Worm (Caenorhabditis elegans): Measurements from ENCODE around the gene decr-1.3.

The decr-1.3 gene

DNA sequence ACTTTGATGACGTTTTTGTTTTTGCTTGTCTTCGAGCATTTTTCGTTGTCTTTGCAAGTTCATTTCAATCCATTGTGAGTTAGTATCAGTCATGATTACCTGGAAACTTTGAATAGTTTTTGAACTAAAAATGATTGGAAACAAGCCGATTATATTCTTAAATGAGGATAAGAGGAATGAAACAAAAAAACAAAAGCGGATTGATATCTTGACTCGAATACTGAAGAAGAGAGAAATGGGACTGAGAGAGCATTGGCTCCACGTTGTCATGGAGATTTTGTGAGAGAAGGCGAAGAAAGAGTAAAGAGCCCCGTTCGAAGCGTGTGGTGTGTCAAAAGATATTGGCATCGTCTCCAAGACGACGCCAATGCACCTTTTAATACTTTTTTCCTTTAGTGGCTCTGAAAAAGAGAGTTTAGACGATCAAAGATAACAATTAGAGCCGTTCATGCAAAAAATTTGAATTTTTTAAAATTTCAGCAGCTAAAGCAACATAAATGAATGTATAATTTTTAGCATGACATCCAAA lies 16.4 kb downstream of the decr-1.3 start, which contains the start of the genes tub-1 and tmem-138:
TSS of gene tub-1 (minus strand) at position 101 of the 529 bp plus-strand sequence.
TSS of gene tmem-138 (plus strand) at position 479 of the 529 bp plus-strand sequence.
- TF ChIP-seq dmd-9 (GFP tag; IDR thresholded peaks at IDR 0.05) (no peak), zfp-2 (tag; optimal IDR thresholded peaks at IDR 0.05) (no peak)

DNA sequence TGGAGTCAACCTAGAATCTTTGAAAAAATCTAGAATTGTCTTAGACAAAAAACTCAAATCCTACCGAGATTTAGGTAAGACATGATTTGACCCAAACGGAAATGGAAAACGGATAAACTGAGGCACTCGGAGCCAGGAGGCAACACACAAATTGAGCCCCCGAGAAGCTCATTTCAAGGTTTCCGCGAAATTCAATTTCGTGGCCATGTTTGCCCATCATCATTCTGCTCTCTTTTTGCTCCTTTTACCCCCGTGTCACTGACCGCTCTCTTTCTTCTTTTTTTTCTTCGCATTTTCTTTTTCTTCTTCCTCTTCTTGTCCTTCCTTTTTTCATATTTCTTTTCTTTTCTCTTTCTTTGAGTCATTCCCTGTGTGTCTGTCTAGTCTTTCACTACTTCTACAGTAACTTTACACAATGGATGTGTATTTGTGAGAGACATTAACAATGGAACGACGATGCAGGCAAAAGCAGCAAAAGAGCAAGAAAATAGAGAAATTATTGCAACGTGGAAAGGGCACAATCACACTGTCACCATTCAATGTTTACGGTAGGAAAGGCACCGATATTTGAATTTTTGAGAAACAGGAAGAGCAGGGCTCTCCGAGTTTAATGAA lies 20.5 kb downstream of the decr-1.3 start:
- TF ChIP-seq zip-11 (GFP tag; IDR thresholded peaks at IDR 0.05) (no peak), lin-1 (GFP tag; IDR thresholded peaks at IDR 0.05) (no peak), nhr-6 (tag; optimal IDR thresholded peaks at IDR 0.05) (peak; percentile 82), F10B5.3 (tag; optimal IDR thresholded peaks at IDR 0.05) (no peak), mxl-2 (GFP tag; conservative IDR thresholded peaks at IDR 0.05) (no peak), ces-1 (GFP tag; optimal IDR thresholded peaks at IDR 0.05) (no peak), spr-3 (GFP tag; optimal IDR thresholded peaks at IDR 0.05) (no peak), snpc-1.2 (GFP tag; IDR thresholded peaks at IDR 0.05) (no peak), ctbp-1 (GFP tag; IDR thresholded peaks at IDR 0.05) (0 out of 2 replicates have a peak, but pooled peaks have one; percentile 43), T20F7.1 (GFP tag; optimal IDR thresholded peaks at IDR 0.05) (no peak), fkh-10 (GFP tag; optimal IDR thresholded peaks at IDR 0.05) (peak; percentile 63), lsy-2 (tag; optimal IDR thresholded peaks at IDR 0.05) (peak in 1 of 2 experiments; percentile 56), spr-1 (tag; optimal IDR thresholded peaks at IDR 0.05) (no peak), nhr-25 (tag; optimal IDR thresholded peaks at IDR 0.05; ENCODE audit: borderline replicate concordance, insufficient read depth) (no peak), dmd-8 (GFP tag; IDR thresholded peaks at IDR 0.05) (no peak), nhr-102 (tag; optimal IDR thresholded peaks at IDR 0.05) (no peak), vab-7 (GFP tag; IDR thresholded peaks at IDR 0.05) (no peak), nhr-11 (tag; optimal IDR thresholded peaks at IDR 0.05) (no peak), mes-2 (tag; optimal IDR thresholded peaks at IDR 0.05; ENCODE audit: poor library complexity, severe bottlenecking) (peak; percentile 0), daf-19 (GFP tag; conservative IDR thresholded peaks at IDR 0.05) (no peak), T26A8.4 (GFP tag; IDR thresholded peaks at IDR 0.05) (no peak), F49E8.2 (tag; optimal IDR thresholded peaks at IDR 0.05; ENCODE audit: borderline replicate concordance) (no peak), rbr-2 (tag; optimal IDR thresholded peaks at IDR 0.05) (no peak), lin-29 (GFP tag; IDR thresholded peaks at IDR 0.05) (no peak), attf-4 (tag; optimal IDR thresholded peaks at IDR 0.05) (no peak), aha-1 (tag) (no peak), lin-15B (tag; optimal IDR thresholded peaks at IDR 0.05) (no peak), hlh-11 (tag; optimal IDR thresholded peaks at IDR 0.05) (peak; percentile 16), pha-4 (GFP tag; IDR thresholded peaks at IDR 0.05) (no peak), pha-4 (tag; optimal IDR thresholded peaks at IDR 0.05) (peak; percentile 54), aly-2 (tag; optimal IDR thresholded peaks at IDR 0.05) (no peak), tag-97 (GFP tag; IDR thresholded peaks at IDR 0.05) (no peak), hif-1 (tag; optimal IDR thresholded peaks at IDR 0.05) (no peak)

DNA sequence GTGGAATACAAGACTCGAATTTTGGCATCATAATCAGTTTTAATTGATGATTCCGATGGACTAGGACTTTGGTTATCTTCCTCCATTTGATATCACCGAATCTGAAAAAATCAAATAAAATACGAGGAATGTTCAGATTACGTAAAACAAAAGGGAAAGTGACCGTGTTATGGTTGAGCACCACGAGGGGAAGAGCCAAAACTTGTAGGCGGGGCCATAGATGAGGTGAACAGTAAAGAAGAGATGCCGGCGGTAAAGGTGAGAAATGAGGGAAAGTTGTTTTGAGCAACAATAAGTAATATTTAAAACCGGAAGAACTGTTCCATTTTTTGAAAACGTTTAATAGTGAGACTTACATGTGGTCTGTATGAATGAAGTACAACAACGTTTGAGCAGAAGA lies 23.4 kb downstream of the decr-1.3 start, which contains the start of gene F10B5.3:
TSS of gene F10B5.3 (minus strand) at position 101 of the 400 bp plus-strand sequence.
- TF ChIP-seq lin-13 (GFP tag; optimal IDR thresholded peaks at IDR 0.05) (no peak), nhr-76 (tag; optimal IDR thresholded peaks at IDR 0.05) (no peak), attf-4 (tag; optimal IDR thresholded peaks at IDR 0.05) (no peak), zfp-3 (GFP tag; conservative IDR thresholded peaks at IDR 0.05) (no peak), unc-39 (tag; optimal IDR thresholded peaks at IDR 0.05) (no peak), egl-43 (GFP tag; IDR thresholded peaks at IDR 0.05) (no peak), unc-62 (GFP tag; optimal IDR thresholded peaks at IDR 0.05 in 1 of 2) (peak in 1 of 2 experiments; percentile 7), unc-62 (tag; optimal IDR thresholded peaks at IDR 0.05) (no peak)

Measured in whole organism, L4 larva.